Worm (Caenorhabditis elegans) whole organism, L2 larva: Measurements from ENCODE around the gene ZK262.2.
A peak's percentile ranks its signal among the peaks of the same experiment; 100 is the strongest.

Experiments used
- aly-2 ChIP-seq: fragments of 150-350 bp; optimal IDR thresholded peaks from 2 replicates; lab custom pipeline; 2014; ENCODE audit warnings: missing biosample characterization, missing genetic modification characterization
- ama-1 ChIP-seq: fragments of 150-350 bp; optimal IDR thresholded peaks from 2 replicates; lab custom pipeline; 2018; ENCODE audit warnings: inconsistent platforms
- blmp-1 ChIP-seq: sonication (generic microtip); optimal IDR thresholded peaks from 2 replicates; lab custom pipeline; 2017; ENCODE audit warnings: missing genetic modification characterization, mild to moderate bottlenecking, missing compliant biosample characterization, antibody characterized with exemption, moderate library complexity; ENCODE audit not compliant: insufficient read depth
- ceh-82 ChIP-seq: fragments of 150-350 bp; optimal IDR thresholded peaks from 2 replicates; lab custom pipeline; 2014; ENCODE audit warnings: missing biosample characterization, missing genetic modification characterization
- elt-3 ChIP-seq: sonication (generic microtip); optimal IDR thresholded peaks from 2 replicates; lab custom pipeline; 2017; ENCODE audit warnings: missing biosample characterization, missing genetic modification characterization
- fos-1 ChIP-seq: fragments of 150-350 bp; optimal IDR thresholded peaks from 2 replicates; lab custom pipeline; 2014; ENCODE audit warnings: missing biosample characterization, missing genetic modification characterization
- mbf-1 ChIP-seq: sonication (generic microtip); optimal IDR thresholded peaks from 2 replicates; lab custom pipeline; 2017; ENCODE audit warnings: missing biosample characterization, missing genetic modification characterization
- nhr-12 ChIP-seq: fragments of 150-350 bp; optimal IDR thresholded peaks from 2 replicates; lab custom pipeline; 2014; ENCODE audit warnings: missing biosample characterization, missing genetic modification characterization
- unc-39 ChIP-seq: fragments of 150-350 bp; optimal IDR thresholded peaks from 2 replicates; lab custom pipeline; 2014; ENCODE audit warnings: missing biosample characterization, missing genetic modification characterization
- unc-62 ChIP-seq: fragments of 150-350 bp; optimal IDR thresholded peaks from 2 replicates; lab custom pipeline; 2014; ENCODE audit warnings: missing biosample characterization, missing genetic modification reagents, missing genetic modification characterization
- ztf-11 ChIP-seq: sonication (generic microtip); optimal IDR thresholded peaks from 2 replicates; lab custom pipeline; 2017; ENCODE audit warnings: missing biosample characterization, missing genetic modification characterization

- TF ChIP-seq elt-3 (tag; lab: Kevin White, UChicago) (no peak), blmp-1 (tag; lab: Kevin White, UChicago) (no peak), mbf-1 (tag; lab: Kevin White, UChicago) (no peak), unc-39 (tag; lab: Kevin White, UChicago) (no peak), ceh-82 (tag; lab: Kevin White, UChicago) (no peak), aly-2 (tag; lab: Kevin White, UChicago) (no peak), ztf-11 (no peak), nhr-12 (tag; lab: Kevin White, UChicago) (no peak), ama-1 (lab: Kevin White, UChicago) (no peak), unc-62 (GFP tag; lab: Kevin White, UChicago) (no peak), fos-1 (peak; percentile 63)
These were observed 49.6 kb upstream of the ZK262.2 start, which contains the start of gene ZK228.4 for ce11 chrV:18462365-18462837.
